Worm (Caenorhabditis elegans): Measurements from ENCODE around the gene acbp-7.

acbp-7 gene

ce11 chrIII:4837429-4837828, at the start of gene acbp-7, which contains the start of gene F26A1.19:
TSS of gene acbp-7 (plus strand) at chrIII:4837729.
TSS of gene F26A1.19 (plus strand) at chrIII:4837731.
- TF ChIP-seq gmeb-1 (tag; optimal IDR thresholded peaks at IDR 0.05) (no peak), crh-2 (tag; optimal IDR thresholded peaks at IDR 0.05) (no peak), nhr-10 (tag; optimal IDR thresholded peaks at IDR 0.05) (no peak), nhr-129 (tag; optimal IDR thresholded peaks at IDR 0.05) (no peak), ZK546.5 (tag; optimal IDR thresholded peaks at IDR 0.05) (no peak), sem-4 (tag; optimal IDR thresholded peaks at IDR 0.05) (no peak), blmp-1 (tag; optimal IDR thresholded peaks at IDR 0.05; ENCODE audit: insufficient read depth) (no peak), zag-1 (tag; optimal IDR thresholded peaks at IDR 0.05) (no peak)

ce11 chrIII:4792560-4793136, 44.9 kb upstream of the acbp-7 start, which contains the start of gene mip-1:
TSS of gene mip-1 (plus strand) at chrIII:4793086.
- TF ChIP-seq blmp-1 (tag; optimal IDR thresholded peaks at IDR 0.05; ENCODE audit: insufficient read depth) (no peak), nhr-6 (tag; optimal IDR thresholded peaks at IDR 0.05) (no peak), ztf-1 (GFP tag; conservative IDR thresholded peaks at IDR 0.05) (no peak), nhr-25 (tag; optimal IDR thresholded peaks at IDR 0.05) (no peak), sem-4 (tag; optimal IDR thresholded peaks at IDR 0.05) (no peak), ZK546.5 (tag; optimal IDR thresholded peaks at IDR 0.05) (no peak), elt-1 (tag; optimal IDR thresholded peaks at IDR 0.05) (no peak), mab-5 (tag; optimal IDR thresholded peaks at IDR 0.05) (no peak), elt-3 (tag; optimal IDR thresholded peaks at IDR 0.05) (no peak), unc-39 (tag; optimal IDR thresholded peaks at IDR 0.05) (no peak), crh-2 (tag; optimal IDR thresholded peaks at IDR 0.05) (no peak), sma-9 (GFP tag; optimal IDR thresholded peaks at IDR 0.05) (no peak), sma-9 (tag; optimal IDR thresholded peaks at IDR 0.05) (no peak), C34F6.9 (tag; optimal IDR thresholded peaks at IDR 0.05) (no peak), unc-55 (GFP tag; optimal IDR thresholded peaks at IDR 0.05) (no peak), lin-11 (tag; optimal IDR thresholded peaks at IDR 0.05) (no peak), ceh-82 (tag; optimal IDR thresholded peaks at IDR 0.05) (no peak), nhr-11 (tag; optimal IDR thresholded peaks at IDR 0.05) (no peak), R02D3.7 (tag; optimal IDR thresholded peaks at IDR 0.05) (no peak)

- TF ChIP-seq gmeb-1 (tag; optimal IDR thresholded peaks at IDR 0.05) (peak; percentile 35), nhr-6 (tag; optimal IDR thresholded peaks at IDR 0.05) (peak; percentile 23), nhr-12 (tag; optimal IDR thresholded peaks at IDR 0.05) (no peak), nhr-25 (tag; optimal IDR thresholded peaks at IDR 0.05) (no peak), sem-4 (tag; optimal IDR thresholded peaks at IDR 0.05) (peak; percentile 38), ceh-16 (tag; optimal IDR thresholded peaks at IDR 0.05) (no peak), aly-2 (tag; optimal IDR thresholded peaks at IDR 0.05) (no peak), nhr-11 (tag; optimal IDR thresholded peaks at IDR 0.05) (no peak), sma-3 (GFP tag; optimal IDR thresholded peaks at IDR 0.05) (peak; percentile 50), nhr-129 (tag; optimal IDR thresholded peaks at IDR 0.05) (peak; percentile 76), blmp-1 (tag; optimal IDR thresholded peaks at IDR 0.05; ENCODE audit: insufficient read depth) (no peak), ztf-11 (tag; optimal IDR thresholded peaks at IDR 0.05) (no peak), nhr-77 (tag; optimal IDR thresholded peaks at IDR 0.05) (no peak), R02D3.7 (tag; optimal IDR thresholded peaks at IDR 0.05) (no peak), mdl-1 (tag; optimal IDR thresholded peaks at IDR 0.05) (peak in 1 of 2 experiments; percentile 4), sma-9 (GFP tag; optimal IDR thresholded peaks at IDR 0.05) (peak; percentile 65), sma-9 (tag; optimal IDR thresholded peaks at IDR 0.05) (no peak), snpc-4 (tag; optimal IDR thresholded peaks at IDR 0.05) (no peak), mbf-1 (tag; optimal IDR thresholded peaks at IDR 0.05) (no peak), elt-1 (tag; optimal IDR thresholded peaks at IDR 0.05) (no peak), dmd-4 (tag; optimal IDR thresholded peaks at IDR 0.05) (no peak), skn-1 (tag; optimal IDR thresholded peaks at IDR 0.05) (no peak), unc-55 (GFP tag; optimal IDR thresholded peaks at IDR 0.05) (peak; percentile 55), zag-1 (tag; optimal IDR thresholded peaks at IDR 0.05) (no peak), nhr-237 (tag; optimal IDR thresholded peaks at IDR 0.05) (no peak), nhr-21 (tag; optimal IDR thresholded peaks at IDR 0.05) (peak; percentile 53), F13H6.1 (tag; optimal IDR thresholded peaks at IDR 0.05) (peak; percentile 73), unc-39 (tag; optimal IDR thresholded peaks at IDR 0.05) (no peak), fos-1 (tag; optimal IDR thresholded peaks at IDR 0.05) (peak; percentile 100), ztf-1 (GFP tag; conservative IDR thresholded peaks at IDR 0.05) (no peak), nhr-10 (tag; optimal IDR thresholded peaks at IDR 0.05) (no peak), C34F6.9 (tag; optimal IDR thresholded peaks at IDR 0.05) (peak; percentile 80), mab-5 (tag; optimal IDR thresholded peaks at IDR 0.05) (no peak), crh-2 (tag; optimal IDR thresholded peaks at IDR 0.05) (peak; percentile 66), Y55F3AM.14 (GFP tag; optimal IDR thresholded peaks at IDR 0.05) (no peak), lin-13 (GFP tag; optimal IDR thresholded peaks at IDR 0.05) (peak; percentile 70), egl-27 (tag; optimal IDR thresholded peaks at IDR 0.05) (peak; percentile 49), nhr-23 (tag; optimal IDR thresholded peaks at IDR 0.05) (no peak), elt-3 (tag; optimal IDR thresholded peaks at IDR 0.05) (no peak), alr-1 (tag; optimal IDR thresholded peaks at IDR 0.05) (no peak), lsy-2 (tag; optimal IDR thresholded peaks at IDR 0.05) (peak; percentile 19 to 80), lin-39 (tag; optimal IDR thresholded peaks at IDR 0.05) (no peak)
Observed at ce11 chrIII:4796039-4796438, 41.5 kb upstream of the acbp-7 start.

Measured in whole organism, L2 larva.